Fruit fly (Drosophila melanogaster): Measurements from ENCODE around the gene Met.

The Met gene

dm6 chrX:11628986-11629571 is 13.2 kb downstream of the Met start (continued):
- TF ChIP-seq crol (GFP tag; IDR thresholded peaks at IDR 0.05): no peak
- TF ChIP-seq tll (GFP tag; optimal IDR thresholded peaks at IDR 0.05): no peak
- peak; percentile 12 for TF ChIP-seq Nf-YB (GFP tag; optimal IDR thresholded peaks at IDR 0.05)
- TF ChIP-seq CG12219 (GFP tag; optimal IDR thresholded peaks at IDR 0.05): peak; percentile 17
- no peak for TF ChIP-seq crp (GFP tag; optimal IDR thresholded peaks at IDR 0.05)
- TF ChIP-seq CG12104 (GFP tag; optimal IDR thresholded peaks at IDR 0.05): no peak
- no peak for TF ChIP-seq Elba2 (GFP tag; optimal IDR thresholded peaks at IDR 0.05)
- TF ChIP-seq CG30431 (GFP tag; optimal IDR thresholded peaks at IDR 0.05): peak; percentile 37
- TF ChIP-seq Hr3 (GFP tag; optimal IDR thresholded peaks at IDR 0.05): peak; percentile 14
- TF ChIP-seq Aef1 (GFP tag; IDR thresholded peaks at IDR 0.05): no peak
- peak; percentile 20 for TF ChIP-seq NK7.1 (GFP tag; optimal IDR thresholded peaks at IDR 0.05)
- peak; percentile 33 for TF ChIP-seq fd64A (GFP tag; optimal IDR thresholded peaks at IDR 0.05)
- TF ChIP-seq Max (GFP tag; optimal IDR thresholded peaks at IDR 0.05): peak; percentile 20
- no peak for TF ChIP-seq inv (GFP tag; IDR thresholded peaks at IDR 0.05; ENCODE audit: partially characterized antibody)
- no peak for TF ChIP-seq jing (GFP tag; optimal IDR thresholded peaks at IDR 0.05)
- no peak for TF ChIP-seq CG31224 (GFP tag; IDR thresholded peaks at IDR 0.05)
- peak; percentile 23 for TF ChIP-seq NfI (GFP tag; optimal IDR thresholded peaks at IDR 0.05)
- no peak for TF ChIP-seq CG13894 (tag; optimal IDR thresholded peaks at IDR 0.05)
- TF ChIP-seq D19B (GFP tag; optimal IDR thresholded peaks at IDR 0.05): no peak
- TF ChIP-seq Bdp1 (GFP tag; optimal IDR thresholded peaks at IDR 0.05): no peak
- TF ChIP-seq CG18011 (GFP tag; optimal IDR thresholded peaks at IDR 0.05): no peak
- peak; percentile 63 for TF ChIP-seq CG4424 (GFP tag; optimal IDR thresholded peaks at IDR 0.05)
- TF ChIP-seq Scr (GFP tag; IDR thresholded peaks at IDR 0.05; ENCODE audit: partially characterized antibody): no peak
- peak; percentile 67 for TF ChIP-seq CG6689 (GFP tag; IDR thresholded peaks at IDR 0.05)
- no peak for TF ChIP-seq danr (GFP tag; IDR thresholded peaks at IDR 0.05)
- TF ChIP-seq CG1792 (GFP tag; optimal IDR thresholded peaks at IDR 0.05): no peak
- no peak for TF ChIP-seq prd (optimal IDR thresholded peaks at IDR 0.05)
- peak; percentile 74 for TF ChIP-seq prd (GFP tag; IDR thresholded peaks at IDR 0.05)
- no peak for TF ChIP-seq scrt (GFP tag; optimal IDR thresholded peaks at IDR 0.05)
- TF ChIP-seq CG34376 (GFP tag; optimal IDR thresholded peaks at IDR 0.05): no peak
- TF ChIP-seq zen2 (GFP tag; IDR thresholded peaks at IDR 0.05; ENCODE audit: partially characterized antibody): no peak
- no peak for TF ChIP-seq amos (GFP tag; IDR thresholded peaks at IDR 0.05; ENCODE audit: partially characterized antibody)
- TF ChIP-seq mld (GFP tag; IDR thresholded peaks at IDR 0.05; ENCODE audit: partially characterized antibody): no peak
- no peak for TF ChIP-seq HmgZ (tag; optimal IDR thresholded peaks at IDR 0.05)
- TF ChIP-seq CG2712 (tag; optimal IDR thresholded peaks at IDR 0.05): peak; percentile 65
- no peak for TF ChIP-seq Dref (GFP tag; IDR thresholded peaks at IDR 0.05)
- TF ChIP-seq cato (GFP tag; optimal IDR thresholded peaks at IDR 0.05; ENCODE audit: borderline replicate concordance): no peak
- TF ChIP-seq sd (tag; optimal IDR thresholded peaks at IDR 0.05): no peak
- TF ChIP-seq slou (GFP tag; optimal IDR thresholded peaks at IDR 0.05): peak; percentile 32
- peak; percentile 28 for TF ChIP-seq ewg (GFP tag; optimal IDR thresholded peaks at IDR 0.05)
- no peak for TF ChIP-seq Dek (tag; optimal IDR thresholded peaks at IDR 0.05)
- no peak for TF ChIP-seq TFAM (GFP tag; optimal IDR thresholded peaks at IDR 0.05)
- TF ChIP-seq CG17829 (tag; optimal IDR thresholded peaks at IDR 0.05): peak; percentile 54
- TF ChIP-seq CG9932 (GFP tag; IDR thresholded peaks at IDR 0.05): no peak
- TF ChIP-seq ranshi (GFP tag; IDR thresholded peaks at IDR 0.05): peak; percentile 45; the same call in 1 of the 2 replicates
- TF ChIP-seq Dip3 (GFP tag; optimal IDR thresholded peaks at IDR 0.05): no peak
- peak; percentile 80 for TF ChIP-seq CG10959 (GFP tag; IDR thresholded peaks at IDR 0.05)
- peak; percentile 45 for TF ChIP-seq ara (GFP tag; IDR thresholded peaks at IDR 0.05)
- TF ChIP-seq CG6272 (GFP tag; IDR thresholded peaks at IDR 0.05): 0 out of 2 replicates have a peak, but pooled peaks have one; percentile 30
- TF ChIP-seq emc (GFP tag; optimal IDR thresholded peaks at IDR 0.05): no peak
